ENCODE assay signal across 3 fruit fly cellular contexts in the genomic region with DNA sequence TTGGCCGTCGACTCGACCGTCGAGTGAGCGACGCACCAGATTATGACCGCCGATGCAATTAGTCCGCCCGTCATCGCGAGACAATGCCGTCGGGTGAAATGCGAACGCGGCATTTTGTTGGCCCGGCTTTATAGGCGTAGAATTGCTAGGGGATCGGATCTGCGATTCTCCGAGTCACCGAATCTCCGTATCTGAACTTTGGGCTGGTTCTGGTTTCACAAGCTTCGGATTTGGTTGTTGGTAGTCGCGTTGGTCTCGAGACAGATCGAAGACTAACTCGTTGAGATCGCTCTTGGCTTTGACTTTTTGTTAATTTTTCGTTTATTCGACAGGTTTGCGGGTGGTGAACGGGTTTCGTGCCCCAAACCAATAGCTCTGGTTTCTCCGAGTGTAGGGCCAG.
TF ChIP-seq lines count a peak whose summit lies in the region.

No protein-coding gene starts in this region.

- TF ChIP-seq CTCF in whole organism, embryonic (GFP tag; optimal IDR thresholded peaks at IDR 0.05; lab: Kevin White, UChicago): no peak

TF ChIP-seq in whole organism, embryonic, 481 proteins besides CTCF, POLR2A, EP300 and RAD21 (continues in another document):
- TF ChIP-seq CG17361 (GFP tag; IDR thresholded peaks at IDR 0.05; lab: Robert Waterston, UW): no peak
- peak; percentile 33 for TF ChIP-seq CG6765 (GFP tag; optimal IDR thresholded peaks at IDR 0.05; lab: Kevin White, UChicago)
- 0 out of 2 replicates have a peak, but pooled peaks have one; percentile 48 for TF ChIP-seq wdn (GFP tag; IDR thresholded peaks at IDR 0.05; lab: Robert Waterston, UW)
- TF ChIP-seq gcm (GFP tag; optimal IDR thresholded peaks at IDR 0.05; lab: Kevin White, UChicago): no peak
- peak; percentile 52 for TF ChIP-seq Deaf1 (tag; optimal IDR thresholded peaks at IDR 0.05; lab: Kevin White, UChicago)
- no peak for TF ChIP-seq rib (GFP tag; IDR thresholded peaks at IDR 0.05; lab: Robert Waterston, UW)
- peak; percentile 3 for TF ChIP-seq CG2120 (GFP tag; optimal IDR thresholded peaks at IDR 0.05; lab: Kevin White, UChicago)
- TF ChIP-seq kay (GFP tag; optimal IDR thresholded peaks at IDR 0.05; lab: Kevin White, UChicago): no peak
- TF ChIP-seq CG13624 (GFP tag; optimal IDR thresholded peaks at IDR 0.05; lab: Kevin White, UChicago): no peak
- no peak for TF ChIP-seq ken (GFP tag; IDR thresholded peaks at IDR 0.05; lab: Robert Waterston, UW)
- TF ChIP-seq Dbx (GFP tag; IDR thresholded peaks at IDR 0.05; lab: Robert Waterston, UW): 0 out of 3 replicates have a peak, but pooled peaks have one; percentile 16
- no peak for TF ChIP-seq dm (GFP tag; optimal IDR thresholded peaks at IDR 0.05; lab: Kevin White, UChicago)
- TF ChIP-seq CG10267 (tag; optimal IDR thresholded peaks at IDR 0.05; lab: Kevin White, UChicago): no peak
- TF ChIP-seq peb (GFP tag; IDR thresholded peaks at IDR 0.05; lab: Robert Waterston, UW): no peak
- no peak for TF ChIP-seq CG11398 (GFP tag; optimal IDR thresholded peaks at IDR 0.05; lab: Kevin White, UChicago)
- 0 out of 2 replicates have a peak, but pooled peaks have one; percentile 9 for TF ChIP-seq ttk (GFP tag; IDR thresholded peaks at IDR 0.05; lab: Robert Waterston, UW)
- TF ChIP-seq gt (GFP tag; IDR thresholded peaks at IDR 0.05; lab: Robert Waterston, UW): no peak
- no peak for TF ChIP-seq Atf3 (GFP tag; optimal IDR thresholded peaks at IDR 0.05; lab: Kevin White, UChicago)
- peak; percentile 33; the same call in 1 of the 2 replicates for TF ChIP-seq Rfx (GFP tag; IDR thresholded peaks at IDR 0.05; lab: Robert Waterston, UW)
- TF ChIP-seq CG42726 (GFP tag; IDR thresholded peaks at IDR 0.05; lab: Robert Waterston, UW; ENCODE audit: partially characterized antibody): no peak
- no peak for TF ChIP-seq CG14014 (GFP tag; IDR thresholded peaks at IDR 0.05; lab: Robert Waterston, UW)
- no peak for TF ChIP-seq fd96Cb (tag; optimal IDR thresholded peaks at IDR 0.05; lab: Kevin White, UChicago)
- peak; percentile 8 for TF ChIP-seq Hmr (GFP tag; optimal IDR thresholded peaks at IDR 0.05; lab: Kevin White, UChicago)
- TF ChIP-seq CG10543 (GFP tag; optimal IDR thresholded peaks at IDR 0.05; lab: Kevin White, UChicago): peak; percentile 3
- peak; percentile 28; the same call in 1 of the 3 replicates for TF ChIP-seq dysf (GFP tag; IDR thresholded peaks at IDR 0.05; lab: Robert Waterston, UW)
- TF ChIP-seq zf30C (GFP tag; optimal IDR thresholded peaks at IDR 0.05; lab: Kevin White, UChicago): no peak
- no peak for TF ChIP-seq her (GFP tag; optimal IDR thresholded peaks at IDR 0.05; lab: Kevin White, UChicago)
- TF ChIP-seq wor (GFP tag; IDR thresholded peaks at IDR 0.05; lab: Robert Waterston, UW): no peak
- no peak for TF ChIP-seq al (GFP tag; IDR thresholded peaks at IDR 0.05; lab: Robert Waterston, UW)

TF ChIP-seq in whole organism, prepupa, 60 proteins besides CTCF, POLR2A, EP300 and RAD21:
- TF ChIP-seq acj6 (GFP tag; optimal IDR thresholded peaks at IDR 0.05; lab: Kevin White, UChicago) (no peak), svp (GFP tag; lab: Kevin White, UChicago) (peak; percentile 78), achi (GFP tag; optimal IDR thresholded peaks at IDR 0.05; lab: Kevin White, UChicago) (no peak), CG10669 (GFP tag; optimal IDR thresholded peaks at IDR 0.05; lab: Kevin White, UChicago) (no peak), Smox (GFP tag; optimal IDR thresholded peaks at IDR 0.05; lab: Kevin White, UChicago) (no peak), CG3032 (tag; optimal IDR thresholded peaks at IDR 0.05; lab: Kevin White, UChicago) (no peak), CG16779 (tag; optimal IDR thresholded peaks at IDR 0.05; lab: Kevin White, UChicago) (no peak), CG4318 (GFP tag; optimal IDR thresholded peaks at IDR 0.05; lab: Kevin White, UChicago) (no peak), Sox15 (GFP tag; optimal IDR thresholded peaks at IDR 0.05; lab: Kevin White, UChicago) (no peak), fkh (GFP tag; optimal IDR thresholded peaks at IDR 0.05; lab: Kevin White, UChicago) (no peak), CG32006 (GFP tag; optimal IDR thresholded peaks at IDR 0.05; lab: Kevin White, UChicago) (peak; percentile 6), fd59A (GFP tag; optimal IDR thresholded peaks at IDR 0.05; lab: Kevin White, UChicago) (no peak), Hr39 (GFP tag; optimal IDR thresholded peaks at IDR 0.05; lab: Kevin White, UChicago) (no peak), topi (GFP tag; optimal IDR thresholded peaks at IDR 0.05; lab: Kevin White, UChicago) (no peak), CG9139 (GFP tag; optimal IDR thresholded peaks at IDR 0.05; lab: Kevin White, UChicago) (no peak), CG6276 (GFP tag; optimal IDR thresholded peaks at IDR 0.05; lab: Kevin White, UChicago) (no peak)

TF ChIP-seq in whole organism, pupa, 21 proteins besides CTCF, POLR2A, EP300 and RAD21:
- no peak for TF ChIP-seq fd96Ca (GFP tag; IDR thresholded peaks at IDR 0.05; lab: Robert Waterston, UW)
- no peak for TF ChIP-seq CG9948 (tag; optimal IDR thresholded peaks at IDR 0.05; lab: Kevin White, UChicago)
- no peak for TF ChIP-seq CG8159 (tag; optimal IDR thresholded peaks at IDR 0.05; lab: Kevin White, UChicago)
- no peak for TF ChIP-seq CG32121 (GFP tag; IDR thresholded peaks at IDR 0.05; lab: Robert Waterston, UW)
- TF ChIP-seq CG14655 (GFP tag; optimal IDR thresholded peaks at IDR 0.05; lab: Kevin White, UChicago): peak; percentile 8
- TF ChIP-seq gl (tag; optimal IDR thresholded peaks at IDR 0.05; lab: Kevin White, UChicago): no peak
- TF ChIP-seq CG15710 (tag; optimal IDR thresholded peaks at IDR 0.05; lab: Kevin White, UChicago): no peak
- no peak for TF ChIP-seq CG8301 (tag; optimal IDR thresholded peaks at IDR 0.05; lab: Kevin White, UChicago)
- TF ChIP-seq Ets98B (GFP tag; IDR thresholded peaks at IDR 0.05; lab: Robert Waterston, UW): no peak
- no peak for TF ChIP-seq Pif1B (GFP tag; optimal IDR thresholded peaks at IDR 0.05; lab: Kevin White, UChicago)
- TF ChIP-seq CG13204 (GFP tag; optimal IDR thresholded peaks at IDR 0.05; lab: Kevin White, UChicago): peak; percentile 6
- no peak for TF ChIP-seq Snoo (tag; optimal IDR thresholded peaks at IDR 0.05; lab: Kevin White, UChicago)
- TF ChIP-seq CG34367 (tag; optimal IDR thresholded peaks at IDR 0.05; lab: Kevin White, UChicago): no peak
- TF ChIP-seq D1 (tag; optimal IDR thresholded peaks at IDR 0.05; lab: Kevin White, UChicago): no peak
- TF ChIP-seq CG10348 (GFP tag; IDR thresholded peaks at IDR 0.05; lab: Robert Waterston, UW): no peak
- no peak for TF ChIP-seq CG17806 (tag; optimal IDR thresholded peaks at IDR 0.05; lab: Kevin White, UChicago)
- TF ChIP-seq EcR (GFP tag; optimal IDR thresholded peaks at IDR 0.05; lab: Kevin White, UChicago): no peak
- TF ChIP-seq Pif1A (GFP tag; optimal IDR thresholded peaks at IDR 0.05; lab: Kevin White, UChicago): no peak
- TF ChIP-seq rn (GFP tag; IDR thresholded peaks at IDR 0.05; lab: Robert Waterston, UW): no peak
- 0 out of 3 replicates have a peak, but pooled peaks have one; percentile 11 for TF ChIP-seq CG4496 (GFP tag; IDR thresholded peaks at IDR 0.05; lab: Robert Waterston, UW)
- TF ChIP-seq CG12605 (GFP tag; IDR thresholded peaks at IDR 0.05; lab: Robert Waterston, UW): no peak
